Fruit fly (Drosophila melanogaster) whole organism, embryonic: Measurements from ENCODE around the gene wdn.
A peak's percentile ranks its signal among the peaks of the same experiment; 100 is the strongest.

Experiments
- CG10654 ChIP-seq: fragments of 200-800 bp; sonication (Bioruptor generic); optimal IDR thresholded peaks from 2 replicates; lab custom pipeline; 2016; ENCODE audit warnings: missing biosample characterization, missing genetic modification characterization
- CG10959 ChIP-seq: fragments of 200-800 bp; sonication (Bioruptor generic); IDR thresholded peaks from 2 replicates; pipeline ENCODE4 v1.3.6; 2022; ENCODE audit warnings: missing biosample characterization, missing genetic modification characterization
- CG12104 ChIP-seq: fragments of 200-800 bp; sonication (Bioruptor generic); optimal IDR thresholded peaks from 3 replicates; lab custom pipeline; 2016; ENCODE audit warnings: missing biosample characterization, missing genetic modification characterization
- CG16779 ChIP-seq: fragments of 200-800 bp; sonication (Bioruptor generic); IDR thresholded peaks from 2 replicates; pipeline ENCODE4 v1.3.6; 2022; ENCODE audit warnings: missing biosample characterization, missing genetic modification characterization
- CG16815 ChIP-seq: fragments of 200-800 bp; sonication (Bioruptor generic); optimal IDR thresholded peaks from 3 replicates; lab custom pipeline; 2017; ENCODE audit warnings: missing biosample characterization, mild to moderate bottlenecking, missing genetic modification characterization
- CG17385 ChIP-seq: fragments of 200-800 bp; sonication (Bioruptor generic); optimal IDR thresholded peaks from 3 replicates; lab custom pipeline; 2018; ENCODE audit warnings: missing biosample characterization, mild to moderate bottlenecking, missing genetic modification characterization
- CG4360 ChIP-seq: fragments of 200-800 bp; sonication (Bioruptor generic); IDR thresholded peaks from 2 replicates; pipeline ENCODE4 v1.3.6; 2022; ENCODE audit warnings: missing biosample characterization, missing genetic modification characterization
- CG6175 ChIP-seq: fragments of 200-800 bp; sonication (Bioruptor generic); IDR thresholded peaks from 3 replicates; pipeline ENCODE4 v1.3.6; 2022; ENCODE audit warnings: missing biosample characterization, missing genetic modification characterization
- CG6272 ChIP-seq: fragments of 200-800 bp; sonication (Bioruptor generic); IDR thresholded peaks from 2 replicates; pipeline ENCODE4 v1.3.6; 2022; ENCODE audit warnings: missing biosample characterization, missing genetic modification characterization
- CG9876 ChIP-seq: fragments of 200-800 bp; sonication (Bioruptor generic); optimal IDR thresholded peaks from 2 replicates; lab custom pipeline; 2016; ENCODE audit warnings: missing biosample characterization, missing genetic modification characterization
- CTCF ChIP-seq: fragments of 200-800 bp; sonication (Bioruptor generic); optimal IDR thresholded peaks from 2 replicates; lab custom pipeline; 2017; ENCODE audit warnings: missing biosample characterization, mild to moderate bottlenecking, missing genetic modification characterization, moderate library complexity
- Chrac-16 ChIP-seq: fragments of 200-800 bp; sonication (Bioruptor generic); optimal IDR thresholded peaks from 3 replicates; lab custom pipeline; 2016; ENCODE audit warnings: missing biosample characterization, missing genetic modification characterization
- Dll ChIP-seq: fragments of 200-800 bp; sonication (Bioruptor generic); IDR thresholded peaks from 4 replicates; pipeline ENCODE4 v1.3.6; 2022; ENCODE audit warnings: missing biosample characterization, missing genetic modification characterization; ENCODE audit not compliant: partially characterized antibody
- Drgx ChIP-seq: fragments of 200-800 bp; sonication (Bioruptor generic); IDR thresholded peaks from 2 replicates; pipeline ENCODE4 v1.3.6; 2022; ENCODE audit warnings: missing biosample characterization, missing genetic modification characterization
- GATAe ChIP-seq: fragments of 200-800 bp; sonication (Bioruptor generic); conservative IDR thresholded peaks from 2 replicates; pipeline ENCODE4 v1.3.6; 2022; ENCODE audit warnings: missing biosample characterization, missing genetic modification characterization
- HmgZ ChIP-seq: fragments of 200-800 bp; sonication (Bioruptor generic); optimal IDR thresholded peaks from 2 replicates; lab custom pipeline; 2018; ENCODE audit warnings: missing biosample characterization, mild to moderate bottlenecking, missing genetic modification characterization
- Lhr ChIP-seq: fragments of 200-800 bp; sonication (Bioruptor generic); optimal IDR thresholded peaks from 3 replicates; lab custom pipeline; 2017; ENCODE audit warnings: mild to moderate bottlenecking, missing biosample characterization, missing genetic modification reagents, missing genetic modification characterization
- Med ChIP-seq: fragments of 200-800 bp; sonication (Bioruptor generic); peaks from one replicate; lab custom pipeline; 2016; ENCODE audit warnings: missing biosample characterization, missing genetic modification characterization, mild to moderate bottlenecking, inconsistent platforms, moderate library complexity
- Nf-YB ChIP-seq: fragments of 200-800 bp; sonication (Bioruptor generic); optimal IDR thresholded peaks from 3 replicates; lab custom pipeline; 2019; ENCODE audit warnings: missing biosample characterization, mild to moderate bottlenecking, missing genetic modification characterization, moderate library complexity
- Scr ChIP-seq: fragments of 200-800 bp; sonication (Bioruptor generic); IDR thresholded peaks from 2 replicates; pipeline ENCODE4 v1.3.6; 2022; ENCODE audit warnings: missing biosample characterization, missing genetic modification characterization; ENCODE audit not compliant: partially characterized antibody
- Six4 ChIP-seq: fragments of 200-800 bp; sonication (Bioruptor generic); optimal IDR thresholded peaks from 2 replicates; lab custom pipeline; 2016; ENCODE audit warnings: missing biosample characterization, missing genetic modification characterization
- Ssrp ChIP-seq: fragments of 200-800 bp; sonication (Bioruptor generic); optimal IDR thresholded peaks from 2 replicates; lab custom pipeline; 2018; ENCODE audit warnings: missing biosample characterization, mild to moderate bottlenecking, missing genetic modification characterization, moderate library complexity
- Trl ChIP-seq, 3 experiments: fragments of >200 bp in 2 of 3; fragments of 200-800 bp in 1 of 3; sonication (Bioruptor generic) in 1 of 3; optimal IDR thresholded peaks; 2 replicates in 1 of 3; 3 replicates in 2 of 3; lab custom pipeline; 2016 to 2017; ENCODE audit warnings: missing biosample characterization in 1 of 3, missing genetic modification characterization in 1 of 3
- Xrp1 ChIP-seq: fragments of 200-800 bp; sonication (Bioruptor generic); IDR thresholded peaks from 2 replicates; pipeline ENCODE4 v1.3.6; 2022; ENCODE audit warnings: missing biosample characterization, missing genetic modification characterization
- cato ChIP-seq: fragments of 200-800 bp; sonication (Bioruptor generic); optimal IDR thresholded peaks from 2 replicates; lab custom pipeline; 2016; ENCODE audit warnings: missing biosample characterization, missing genetic modification characterization, borderline replicate concordance
- cwo ChIP-seq: fragments of 200-800 bp; sonication (Bioruptor generic); optimal IDR thresholded peaks from 3 replicates; lab custom pipeline; 2017; ENCODE audit warnings: missing biosample characterization, missing genetic modification characterization, mild to moderate bottlenecking, moderate library complexity, missing genetic modification reagents
- dmrt11E ChIP-seq: fragments of 200-800 bp; sonication (Bioruptor generic); optimal IDR thresholded peaks from 3 replicates; lab custom pipeline; 2018; ENCODE audit warnings: missing biosample characterization, mild to moderate bottlenecking, missing genetic modification characterization, moderate library complexity
- ems ChIP-seq: fragments of 200-800 bp; sonication (Bioruptor generic); optimal IDR thresholded peaks from 3 replicates; lab custom pipeline; 2016; ENCODE audit warnings: missing biosample characterization, missing genetic modification characterization
- en ChIP-seq: fragments of 200-800 bp; sonication (Bioruptor generic); optimal IDR thresholded peaks from 2 replicates; lab custom pipeline; 2016; ENCODE audit warnings: missing biosample characterization, missing genetic modification characterization
- exex ChIP-seq: fragments of 200-800 bp; sonication (Bioruptor generic); optimal IDR thresholded peaks from 4 replicates; lab custom pipeline; 2018; ENCODE audit warnings: missing biosample characterization, mild to moderate bottlenecking, missing genetic modification characterization, moderate library complexity
- gcm2 ChIP-seq: fragments of 200-800 bp; sonication (Bioruptor generic); optimal IDR thresholded peaks from 2 replicates; lab custom pipeline; 2016; ENCODE audit warnings: missing biosample characterization, missing genetic modification characterization
- insv ChIP-seq, 2 experiments: fragments of 200-800 bp; sonication (Bioruptor generic); optimal IDR thresholded peaks; 3 replicates each; lab custom pipeline; 2016 to 2018; ENCODE audit warnings: missing biosample characterization in 2 of 2, missing genetic modification characterization in 2 of 2
- lmd ChIP-seq: fragments of 200-800 bp; sonication (Bioruptor generic); IDR thresholded peaks from 2 replicates; pipeline ENCODE4 v1.3.6; 2022; ENCODE audit warnings: missing biosample characterization, missing genetic modification characterization
- lola ChIP-seq, 3 experiments: fragments of >200 bp in 2 of 3; fragments of 200-800 bp in 1 of 3; sonication (Bioruptor generic) in 1 of 3; optimal IDR thresholded peaks; 2 replicates each; lab custom pipeline; 2017 to 2019; ENCODE audit warnings: missing biosample characterization in 3 of 3, missing genetic modification characterization in 3 of 3, mild to moderate bottlenecking in 1 of 3, moderate library complexity in 1 of 3
- mirr ChIP-seq: fragments of 200-800 bp; sonication (Bioruptor generic); optimal IDR thresholded peaks from 3 replicates; lab custom pipeline; 2018; ENCODE audit warnings: missing biosample characterization, mild to moderate bottlenecking, missing genetic modification characterization
- oc ChIP-seq: fragments of 200-800 bp; sonication (Bioruptor generic); optimal IDR thresholded peaks from 2 replicates; lab custom pipeline; 2018; ENCODE audit warnings: missing biosample characterization, mild to moderate bottlenecking, missing genetic modification characterization, moderate library complexity
- prd ChIP-seq, 3 experiments: fragments of >200 bp in 2 of 3; fragments of 200-800 bp in 1 of 3; sonication (Bioruptor generic) in 1 of 3; optimal IDR thresholded peaks in 2 of 3; IDR thresholded peaks in 1 of 3; 2 replicates in 2 of 3; 3 replicates in 1 of 3; pipeline versions ENCODE4 v1.3.6 to Lab custom; 2017 to 2022; ENCODE audit warnings: missing biosample characterization in 1 of 3, missing genetic modification characterization in 1 of 3
- row ChIP-seq: fragments of 200-800 bp; sonication (Bioruptor generic); IDR thresholded peaks from 3 replicates; pipeline ENCODE4 v1.3.6; 2022; ENCODE audit warnings: missing biosample characterization, missing genetic modification characterization
- sd ChIP-seq: fragments of 200-800 bp; sonication (Bioruptor generic); optimal IDR thresholded peaks from 3 replicates; lab custom pipeline; 2018; ENCODE audit warnings: missing biosample characterization, mild to moderate bottlenecking, missing genetic modification characterization, moderate library complexity
- sens ChIP-seq: fragments of 200-800 bp; sonication (Bioruptor generic); peaks from one replicate; lab custom pipeline; 2016; ENCODE audit warnings: missing biosample characterization, missing genetic modification characterization
- sim ChIP-seq: fragments of 200-800 bp; sonication (Bioruptor generic); IDR thresholded peaks from 2 replicates; pipeline ENCODE4 v1.3.6; 2022; ENCODE audit warnings: missing biosample characterization, missing genetic modification characterization
- ssp ChIP-seq: fragments of 200-800 bp; sonication (Bioruptor generic); IDR thresholded peaks from 2 replicates; pipeline ENCODE4 v1.3.6; 2022; ENCODE audit warnings: missing biosample characterization, missing genetic modification characterization
- tin ChIP-seq: fragments of 200-800 bp; sonication (Bioruptor generic); optimal IDR thresholded peaks from 3 replicates; lab custom pipeline; 2016; ENCODE audit warnings: missing biosample characterization, missing genetic modification characterization
- twi ChIP-seq: fragments of 200-800 bp; optimal IDR thresholded peaks from 2 replicates; lab custom pipeline; 2019; ENCODE audit warnings: missing biosample characterization, mild to moderate bottlenecking, missing genetic modification characterization, moderate library complexity
- zf30C ChIP-seq: fragments of 200-800 bp; sonication (Bioruptor generic); optimal IDR thresholded peaks from 3 replicates; lab custom pipeline; 2018; ENCODE audit warnings: missing biosample characterization, mild to moderate bottlenecking, missing genetic modification characterization

wdn gene

DNA sequence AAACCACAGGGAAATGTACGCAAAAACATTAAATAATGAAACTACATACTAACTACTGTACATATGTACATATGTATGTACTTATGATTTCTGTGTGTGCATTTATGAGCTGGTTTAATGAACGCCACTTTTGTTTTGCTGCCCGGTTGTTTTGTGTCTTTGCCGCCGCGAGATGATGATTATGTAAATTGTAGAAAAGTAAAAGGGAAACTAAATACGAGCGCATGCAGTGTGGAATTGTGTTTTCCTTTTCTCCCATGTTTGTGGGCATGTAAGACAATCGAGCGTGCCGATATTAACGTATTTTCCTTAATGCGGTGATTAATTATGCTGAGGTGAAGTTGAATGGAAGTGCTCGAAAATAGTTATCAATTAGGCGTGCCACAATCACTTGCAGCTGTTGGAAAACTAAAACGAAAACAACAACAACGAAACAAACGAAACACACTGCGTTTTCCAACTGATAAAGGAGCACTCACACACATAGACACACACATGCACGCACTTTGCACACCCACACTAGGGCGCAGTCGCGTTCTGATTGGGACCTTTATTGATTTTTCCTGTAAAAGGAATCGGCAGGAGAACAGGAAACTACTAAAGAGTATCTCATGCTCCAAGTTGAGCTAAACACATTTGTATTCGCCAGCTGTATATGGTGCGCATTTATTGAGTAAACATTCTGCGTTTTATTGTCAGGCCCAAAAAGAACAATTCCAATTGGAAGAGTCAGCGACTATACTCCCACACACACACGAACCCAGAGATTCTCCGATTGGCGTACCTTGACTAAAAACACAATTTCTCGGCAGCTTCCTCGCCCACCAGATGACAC, 32.9 kb upstream of the wdn start (continued):
- TF ChIP-seq CG12104 (GFP tag; lab: Kevin White, UChicago), result no peak
- TF ChIP-seq Nf-YB (GFP tag; lab: Kevin White, UChicago), result peak; percentile 32
- no peak for TF ChIP-seq CG16779 (GFP tag; lab: Robert Waterston, UW)
- no peak for TF ChIP-seq row
- TF ChIP-seq cato (GFP tag; lab: Kevin White, UChicago), result no peak
- no peak for TF ChIP-seq Ssrp (tag; lab: Kevin White, UChicago)
- TF ChIP-seq CG9876 (GFP tag; lab: Kevin White, UChicago), result no peak
- TF ChIP-seq Trl (optimal IDR thresholded peaks at IDR 0.05; lab: Kevin White, UChicago), result no peak
- TF ChIP-seq Trl (GFP tag; optimal IDR thresholded peaks at IDR 0.05; lab: Kevin White, UChicago), result no peak
- TF ChIP-seq CG16815 (GFP tag; lab: Kevin White, UChicago), result no peak
- TF ChIP-seq CG6175 (GFP tag; lab: Robert Waterston, UW), result no peak
- TF ChIP-seq CG6272 (GFP tag; lab: Robert Waterston, UW), result no peak
- peak; percentile 72 for TF ChIP-seq CG4360 (GFP tag; lab: Robert Waterston, UW)
- TF ChIP-seq insv (GFP tag; optimal IDR thresholded peaks at IDR 0.05; lab: Kevin White, UChicago), result peak; percentile 98 to 99
- no peak for TF ChIP-seq CG17385 (GFP tag; lab: Kevin White, UChicago)
- TF ChIP-seq en, result no peak
- TF ChIP-seq, all 482 proteins: peak for 20

DNA sequence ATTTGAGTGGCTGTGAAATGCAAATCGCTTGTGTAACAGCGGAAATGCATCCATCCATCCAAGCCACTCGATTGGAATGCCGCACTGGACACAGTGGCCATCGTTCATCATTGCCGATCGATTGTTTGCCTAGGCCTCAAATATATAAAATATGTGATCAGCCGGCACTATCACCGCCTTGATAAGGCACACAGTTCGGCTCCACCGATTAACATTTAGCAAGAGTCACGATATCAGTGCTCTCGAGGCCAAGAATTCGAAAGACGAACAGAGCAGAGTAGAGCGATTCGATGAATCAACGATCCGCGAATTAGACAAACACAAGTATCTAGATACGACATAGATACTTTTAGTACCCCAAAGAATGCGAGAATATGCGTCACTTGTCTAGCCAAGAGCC, 31.3 kb upstream of the wdn start:
- peak; percentile 79 for TF ChIP-seq exex
- no peak for TF ChIP-seq ems (GFP tag; lab: Kevin White, UChicago)
- peak; percentile 51; the same call in 1 of the 2 replicates for TF ChIP-seq GATAe
- TF ChIP-seq Chrac-16, result no peak
- TF ChIP-seq mirr (GFP tag; lab: Kevin White, UChicago), result peak; percentile 45
- no peak for TF ChIP-seq gcm2 (GFP tag; lab: Kevin White, UChicago)
- peak; percentile 84 for TF ChIP-seq sd
- peak; percentile 52 for TF ChIP-seq Med (GFP tag; lab: Kevin White, UChicago)
- TF ChIP-seq HmgZ, result peak; percentile 1

DNA sequence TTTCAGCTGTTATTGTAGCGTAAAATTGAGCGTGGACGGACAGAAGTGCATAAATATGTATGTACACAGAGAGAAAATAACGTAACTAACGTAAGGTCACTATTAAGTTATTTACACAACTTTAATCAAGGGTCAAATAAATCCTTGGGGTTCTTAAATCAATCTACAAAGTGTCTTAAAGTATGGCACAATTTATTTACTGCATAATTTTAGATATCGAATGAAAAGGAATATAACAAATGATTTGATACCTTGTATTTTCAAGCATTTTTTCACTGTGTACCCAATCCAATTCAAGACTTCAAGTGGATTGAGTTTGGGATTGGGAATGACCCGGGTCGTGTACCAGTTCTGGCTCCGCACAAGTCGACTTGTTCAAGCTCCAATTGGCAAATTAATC, 30.8 kb upstream of the wdn start:
- peak; percentile 7 for TF ChIP-seq dmrt11E
- peak; percentile 45 for TF ChIP-seq sens (GFP tag; lab: Kevin White, UChicago)
- 0 out of 2 replicates have a peak, but pooled peaks have one; percentile 15 for TF ChIP-seq Xrp1 (GFP tag; lab: Robert Waterston, UW)
- no peak for TF ChIP-seq CG10959 (GFP tag; lab: Robert Waterston, UW)
- TF ChIP-seq, all 482 proteins: peak for 3

DNA sequence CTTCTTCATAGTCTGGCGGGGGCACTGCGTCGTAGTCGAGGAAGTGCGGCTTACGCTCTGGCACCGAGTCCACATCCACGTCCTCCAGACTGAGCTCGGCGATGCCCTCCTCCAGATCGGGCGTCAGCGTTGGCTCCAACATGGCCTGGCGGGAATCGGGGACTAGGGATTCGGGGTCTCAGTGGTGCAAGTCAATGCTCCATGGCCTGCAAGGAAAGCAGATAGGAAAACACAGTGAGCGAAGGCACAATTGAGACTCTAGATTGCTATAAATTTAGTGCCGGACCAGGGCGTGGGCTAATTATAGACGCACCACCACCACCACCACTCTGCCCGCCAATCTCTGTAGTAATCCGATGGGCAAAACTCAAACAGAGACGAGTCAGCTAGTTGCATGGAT, 29.5 kb upstream of the wdn start:
- no peak for TF ChIP-seq sim
- TF ChIP-seq cwo (GFP tag; lab: Kevin White, UChicago), result no peak
- TF ChIP-seq prd (optimal IDR thresholded peaks at IDR 0.05; lab: Kevin White, UChicago), result no peak
- TF ChIP-seq prd (GFP tag; IDR thresholded peaks at IDR 0.05; lab: Robert Waterston, UW), result no peak
- no peak for TF ChIP-seq CG17385 (GFP tag; lab: Kevin White, UChicago)
- TF ChIP-seq lola (GFP tag; optimal IDR thresholded peaks at IDR 0.05; lab: Kevin White, UChicago), result no peak
- TF ChIP-seq Drgx (GFP tag; lab: Robert Waterston, UW), result no peak
- no peak for TF ChIP-seq zf30C (GFP tag; lab: Kevin White, UChicago)
- no peak for TF ChIP-seq twi (tag; lab: Kevin White, UChicago)
- no peak for TF ChIP-seq Dll
- no peak for TF ChIP-seq oc (tag; lab: Kevin White, UChicago)
- no peak for TF ChIP-seq Ssrp (tag; lab: Kevin White, UChicago)
- no peak for TF ChIP-seq tin (GFP tag; lab: Kevin White, UChicago)
- TF ChIP-seq ssp (GFP tag; lab: Robert Waterston, UW), result no peak
- TF ChIP-seq CTCF (GFP tag; lab: Kevin White, UChicago), result no peak
- TF ChIP-seq Lhr (GFP tag; lab: Kevin White, UChicago), result no peak
- no peak for TF ChIP-seq Six4 (GFP tag; lab: Kevin White, UChicago)
- TF ChIP-seq Scr, result no peak
- no peak for TF ChIP-seq lmd
- no peak for TF ChIP-seq CG10654
- TF ChIP-seq, all 482 proteins: peak for 0
